Worm (Caenorhabditis elegans): ENCODE data around the gene cal-3.

cal-3 gene

ce11 chrIV:3805219-3805618 is 29.7 kb downstream of the cal-3 start, which contains the start of gene fbxc-47:
TSS of gene fbxc-47 (plus strand) at chrIV:3805519.
- TF ChIP-seq ztf-6 (GFP tag; IDR thresholded peaks at IDR 0.05) (no peak), K11D2.4 (GFP tag; IDR thresholded peaks at IDR 0.05) (no peak), nhr-179 (tag; optimal IDR thresholded peaks at IDR 0.05) (no peak), mcd-1 (GFP tag; IDR thresholded peaks at IDR 0.05) (no peak), fkh-3 (tag; optimal IDR thresholded peaks at IDR 0.05) (no peak), lin-26 (GFP tag; IDR thresholded peaks at IDR 0.05) (no peak), lir-1 (GFP tag; conservative IDR thresholded peaks at IDR 0.05) (no peak), nfya-1 (tag; optimal IDR thresholded peaks at IDR 0.05; ENCODE audit: borderline replicate concordance, insufficient read depth) (no peak), sea-2 (GFP tag; IDR thresholded peaks at IDR 0.05) (no peak), ztf-26 (tag; optimal IDR thresholded peaks at IDR 0.05) (no peak), B0035.1 (tag; optimal IDR thresholded peaks at IDR 0.05) (no peak), unc-62 (GFP tag; optimal IDR thresholded peaks at IDR 0.05) (no peak), egl-44 (GFP tag; IDR thresholded peaks at IDR 0.05) (no peak), nhr-90 (tag; optimal IDR thresholded peaks at IDR 0.05) (no peak), repo-1 (tag; optimal IDR thresholded peaks at IDR 0.05) (no peak), hlh-12 (tag; optimal IDR thresholded peaks at IDR 0.05) (no peak), Y53F4B.3 (GFP tag; IDR thresholded peaks at IDR 0.05) (no peak), xnd-1 (tag; optimal IDR thresholded peaks at IDR 0.05) (no peak)

ce11 chrIV:3803252-3803651 is 31.7 kb downstream of the cal-3 start, which contains the start of the genes algn-14 and M02B7.2:
TSS of gene algn-14 (minus strand) at chrIV:3803426.
TSS of gene M02B7.2 (plus strand) at chrIV:3803581.
- peak; percentile 37 for TF ChIP-seq ceh-27 (GFP tag; optimal IDR thresholded peaks at IDR 0.05)
- no peak for TF ChIP-seq ztf-26 (tag; optimal IDR thresholded peaks at IDR 0.05)
- TF ChIP-seq egrh-3 (GFP tag; IDR thresholded peaks at IDR 0.05), result no peak
- TF ChIP-seq ceh-91 (GFP tag; IDR thresholded peaks at IDR 0.05), result no peak
- TF ChIP-seq tbp1 (GFP tag; optimal IDR thresholded peaks at IDR 0.05), result peak; percentile 19
- no peak for TF ChIP-seq atf-7 (tag; optimal IDR thresholded peaks at IDR 0.05)
- no peak for TF ChIP-seq F39B2.1 (GFP tag; IDR thresholded peaks at IDR 0.05)
- no peak for TF ChIP-seq dpl-1 (GFP tag; optimal IDR thresholded peaks at IDR 0.05)
- TF ChIP-seq somi-1 (GFP tag; optimal IDR thresholded peaks at IDR 0.05), result no peak
- TF ChIP-seq lin-35 (GFP tag; optimal IDR thresholded peaks at IDR 0.05), result no peak
- no peak for TF ChIP-seq nhr-80 (tag; optimal IDR thresholded peaks at IDR 0.05)
- TF ChIP-seq Y67H2A.10 (GFP tag; conservative IDR thresholded peaks at IDR 0.05), result no peak
- TF ChIP-seq aptf-2 (GFP tag; conservative IDR thresholded peaks at IDR 0.05), result no peak
- no peak for TF ChIP-seq nfyb-1 (GFP tag; IDR thresholded peaks at IDR 0.05)
- no peak; the same call in 1 of the 2 replicates for TF ChIP-seq rcor-1 (GFP tag; IDR thresholded peaks at IDR 0.05)
- TF ChIP-seq F55B11.4 (tag; optimal IDR thresholded peaks at IDR 0.05; ENCODE audit: borderline replicate concordance, insufficient read depth), result no peak
- 0 out of 2 replicates have a peak, but pooled peaks have one; percentile 23 for TF ChIP-seq attf-3 (GFP tag; conservative IDR thresholded peaks at IDR 0.05)
- TF ChIP-seq repo-1 (tag; optimal IDR thresholded peaks at IDR 0.05), result no peak
- TF ChIP-seq lsl-1 (GFP tag; optimal IDR thresholded peaks at IDR 0.05), result peak; percentile 26
- TF ChIP-seq ama-1 (optimal IDR thresholded peaks at IDR 0.05), result no peak
- no peak for TF ChIP-seq ama-1 (GFP tag; optimal IDR thresholded peaks at IDR 0.05)
- TF ChIP-seq ztf-28 (GFP tag; IDR thresholded peaks at IDR 0.05), result no peak
- TF ChIP-seq hlh-12 (tag; optimal IDR thresholded peaks at IDR 0.05), result no peak
- TF ChIP-seq attf-6 (GFP tag; IDR thresholded peaks at IDR 0.05), result no peak
- no peak; the same call in 1 of the 2 replicates for TF ChIP-seq ekl-4 (GFP tag; IDR thresholded peaks at IDR 0.05)
- no peak for TF ChIP-seq ets-4 (GFP tag; optimal IDR thresholded peaks at IDR 0.05)
- no peak for TF ChIP-seq nfya-1 (tag; optimal IDR thresholded peaks at IDR 0.05; ENCODE audit: borderline replicate concordance, insufficient read depth)
- TF ChIP-seq lin-54 (GFP tag; optimal IDR thresholded peaks at IDR 0.05), result no peak
- no peak for TF ChIP-seq B0336.3 (GFP tag; IDR thresholded peaks at IDR 0.05)
- TF ChIP-seq tlf-1 (GFP tag; optimal IDR thresholded peaks at IDR 0.05), result no peak
- no peak for TF ChIP-seq tbx-9 (tag; optimal IDR thresholded peaks at IDR 0.05; ENCODE audit: borderline replicate concordance)
- TF ChIP-seq nfya-2 (GFP tag; IDR thresholded peaks at IDR 0.05), result no peak
- TF ChIP-seq fkh-3 (tag; optimal IDR thresholded peaks at IDR 0.05), result no peak
- no peak for TF ChIP-seq madf-10 (tag; optimal IDR thresholded peaks at IDR 0.05)
- TF ChIP-seq lsy-27 (tag; optimal IDR thresholded peaks at IDR 0.05; ENCODE audit: borderline replicate concordance, insufficient read depth), result no peak
- TF ChIP-seq lag-1 (GFP tag; IDR thresholded peaks at IDR 0.05), result no peak
